Fruit fly (Drosophila melanogaster): ENCODE data around the gene CG2924.

The CG2924 gene

dm6 chrX:2219899-2220298, 50.7 kb downstream of the CG2924 start:
- TF ChIP-seq Clk (GFP tag; optimal IDR thresholded peaks at IDR 0.05) (no peak), cic (GFP tag; optimal IDR thresholded peaks at IDR 0.05) (no peak), Mnt (GFP tag; optimal IDR thresholded peaks at IDR 0.05) (no peak), Hr96 (GFP tag; optimal IDR thresholded peaks at IDR 0.05) (no peak), cnc (optimal IDR thresholded peaks at IDR 0.05) (no peak), CG11617 (GFP tag; optimal IDR thresholded peaks at IDR 0.05) (no peak), bab1 (GFP tag; optimal IDR thresholded peaks at IDR 0.05) (no peak), pad (GFP tag; optimal IDR thresholded peaks at IDR 0.05) (no peak), CG7101 (tag; optimal IDR thresholded peaks at IDR 0.05) (no peak), Crg-1 (GFP tag; optimal IDR thresholded peaks at IDR 0.05) (no peak), CG7045 (GFP tag; optimal IDR thresholded peaks at IDR 0.05) (no peak), CG33017 (tag; optimal IDR thresholded peaks at IDR 0.05) (no peak), kay (GFP tag; ENCODE audit: borderline replicate concordance) (no peak)

DNA sequence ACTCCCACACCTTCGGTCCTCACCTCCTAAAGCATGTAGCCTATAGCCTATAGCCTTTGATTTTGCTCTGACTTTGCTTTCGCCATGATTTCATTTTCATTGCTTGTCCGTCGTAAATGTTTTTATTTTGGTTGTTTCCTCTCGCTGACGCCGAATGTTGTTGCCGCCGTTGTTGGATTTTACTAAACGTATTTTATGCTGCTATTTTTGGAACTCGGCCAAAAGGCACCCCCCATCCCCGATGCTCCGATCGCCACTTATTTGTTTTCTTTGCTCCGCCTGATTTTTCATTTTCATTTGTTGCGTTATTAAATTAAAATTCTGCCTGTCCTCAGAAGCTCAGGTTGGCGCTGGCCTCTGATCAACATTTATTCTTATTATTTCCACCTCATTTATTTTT, 51.3 kb downstream of the CG2924 start:
- no peak for TF ChIP-seq CG5204 (GFP tag; optimal IDR thresholded peaks at IDR 0.05)
- TF ChIP-seq kay (GFP tag; ENCODE audit: borderline replicate concordance), result no peak
- TF ChIP-seq CG11617 (GFP tag; optimal IDR thresholded peaks at IDR 0.05), result no peak
- no peak for TF ChIP-seq CG14711 (tag; optimal IDR thresholded peaks at IDR 0.05)
- no peak for TF ChIP-seq Mnt (GFP tag; optimal IDR thresholded peaks at IDR 0.05)
- no peak for TF ChIP-seq CG1620 (GFP tag; optimal IDR thresholded peaks at IDR 0.05)
- no peak for TF ChIP-seq Crg-1 (GFP tag; optimal IDR thresholded peaks at IDR 0.05)
- no peak for TF ChIP-seq Clk (GFP tag; optimal IDR thresholded peaks at IDR 0.05)
- no peak for TF ChIP-seq ovo (GFP tag; optimal IDR thresholded peaks at IDR 0.05)
- TF ChIP-seq toe (GFP tag; optimal IDR thresholded peaks at IDR 0.05), result no peak
- TF ChIP-seq CG12768 (GFP tag; optimal IDR thresholded peaks at IDR 0.05), result no peak
- TF ChIP-seq CG7101 (tag; optimal IDR thresholded peaks at IDR 0.05), result no peak
- no peak for TF ChIP-seq CG33017 (tag; optimal IDR thresholded peaks at IDR 0.05)
- TF ChIP-seq tj (GFP tag; optimal IDR thresholded peaks at IDR 0.05), result no peak
- no peak for TF ChIP-seq pad (GFP tag; optimal IDR thresholded peaks at IDR 0.05)
- no peak for TF ChIP-seq CG7045 (GFP tag; optimal IDR thresholded peaks at IDR 0.05)
- no peak for TF ChIP-seq cic (GFP tag; optimal IDR thresholded peaks at IDR 0.05)
- TF ChIP-seq Hr96 (GFP tag; optimal IDR thresholded peaks at IDR 0.05), result no peak
- no peak for TF ChIP-seq bab1 (GFP tag; optimal IDR thresholded peaks at IDR 0.05)

DNA sequence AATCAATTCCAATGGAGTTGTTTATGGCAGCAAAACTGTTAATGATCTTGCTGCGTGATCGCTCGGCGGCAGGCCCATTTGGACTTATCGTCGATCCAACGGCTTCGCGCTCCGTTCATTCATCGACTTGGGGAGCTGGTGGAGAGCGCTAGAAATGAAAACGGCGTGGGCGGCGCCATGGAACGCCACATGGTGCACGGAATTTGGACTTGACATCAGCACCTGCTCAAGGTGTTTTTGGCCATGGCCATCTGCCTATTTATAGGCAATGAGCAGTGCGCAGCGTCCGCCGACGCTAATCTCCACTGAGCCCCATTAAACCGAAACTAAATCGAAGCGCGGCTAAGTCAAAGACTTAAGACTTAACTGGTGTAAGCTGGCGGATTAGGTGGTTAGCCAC, 52.1 kb downstream of the CG2924 start:
- TF ChIP-seq bab1 (GFP tag; optimal IDR thresholded peaks at IDR 0.05) (no peak), cnc (optimal IDR thresholded peaks at IDR 0.05) (no peak), CG14711 (tag; optimal IDR thresholded peaks at IDR 0.05) (no peak), CG33017 (tag; optimal IDR thresholded peaks at IDR 0.05) (no peak)
